Fruit fly (Drosophila melanogaster) whole organism, embryonic: Measurements from ENCODE around the gene CG14327.

Source experiments
- Abd-B ChIP-seq: fragments of 200-800 bp; sonication (Bioruptor generic); optimal IDR thresholded peaks from 2 replicates; lab custom pipeline; 2018; ENCODE audit warnings: missing biosample characterization, mild to moderate bottlenecking, missing genetic modification characterization, moderate library complexity
- B-H2 ChIP-seq: fragments of 200-800 bp; sonication (Bioruptor generic); optimal IDR thresholded peaks from 2 replicates; lab custom pipeline; 2018; ENCODE audit warnings: missing biosample characterization, mild to moderate bottlenecking, missing genetic modification characterization
- Blimp-1 ChIP-seq: fragments of 200-800 bp; sonication (Bioruptor generic); optimal IDR thresholded peaks from 3 replicates; lab custom pipeline; 2018; ENCODE audit warnings: missing biosample characterization, missing genetic modification characterization, mild to moderate bottlenecking, moderate library complexity, missing genetic modification reagents
- BtbVII ChIP-seq: fragments of 200-800 bp; sonication (Bioruptor generic); optimal IDR thresholded peaks from 3 replicates; lab custom pipeline; 2017; ENCODE audit warnings: missing biosample characterization, mild to moderate bottlenecking, missing genetic modification characterization
- CG10147 ChIP-seq: fragments of 200-800 bp; sonication (Bioruptor generic); optimal IDR thresholded peaks from 2 replicates; lab custom pipeline; 2019; ENCODE audit warnings: missing biosample characterization, mild to moderate bottlenecking, missing genetic modification characterization, moderate library complexity
- CG10654 ChIP-seq: fragments of 200-800 bp; sonication (Bioruptor generic); optimal IDR thresholded peaks from 2 replicates; lab custom pipeline; 2016; ENCODE audit warnings: missing biosample characterization, missing genetic modification characterization
- CG12659 ChIP-seq: fragments of 200-800 bp; sonication (Bioruptor generic); optimal IDR thresholded peaks from 3 replicates; lab custom pipeline; 2017; ENCODE audit warnings: mild to moderate bottlenecking, missing biosample characterization, missing genetic modification reagents, missing genetic modification characterization
- CG12942 ChIP-seq: fragments of 200-800 bp; sonication (Bioruptor generic); optimal IDR thresholded peaks from 3 replicates; lab custom pipeline; 2016; ENCODE audit warnings: missing biosample characterization, missing genetic modification characterization
- CG13775 ChIP-seq: fragments of 200-800 bp; sonication (Bioruptor generic); optimal IDR thresholded peaks from 3 replicates; lab custom pipeline; 2017; ENCODE audit warnings: missing biosample characterization, mild to moderate bottlenecking, missing genetic modification characterization
- CG15269 ChIP-seq: fragments of 200-800 bp; sonication (Bioruptor generic); optimal IDR thresholded peaks from 2 replicates; lab custom pipeline; 2018; ENCODE audit warnings: missing biosample characterization, mild to moderate bottlenecking, missing genetic modification characterization, moderate library complexity
- CG16863 ChIP-seq: fragments of 200-800 bp; sonication (Bioruptor generic); optimal IDR thresholded peaks from 3 replicates; lab custom pipeline; 2016; ENCODE audit warnings: missing biosample characterization, missing genetic modification characterization
- CG17568 ChIP-seq: fragments of 200-800 bp; sonication (Bioruptor generic); optimal IDR thresholded peaks from 2 replicates; lab custom pipeline; 2018; ENCODE audit warnings: missing biosample characterization, mild to moderate bottlenecking, missing genetic modification characterization, moderate library complexity
- CG2116 ChIP-seq: fragments of 200-800 bp; sonication (Bioruptor generic); optimal IDR thresholded peaks from 3 replicates; lab custom pipeline; 2018; ENCODE audit warnings: missing biosample characterization, mild to moderate bottlenecking, missing genetic modification characterization
- CG2129 ChIP-seq: fragments of 200-800 bp; sonication (Bioruptor generic); IDR thresholded peaks from 2 replicates; pipeline ENCODE4 v1.3.6; 2022; ENCODE audit warnings: missing biosample characterization, missing genetic modification characterization; ENCODE audit not compliant: partially characterized antibody
- CG4424 ChIP-seq: fragments of 200-800 bp; sonication (Bioruptor generic); optimal IDR thresholded peaks from 3 replicates; lab custom pipeline; 2016; ENCODE audit warnings: missing biosample characterization, missing genetic modification characterization
- CG6813 ChIP-seq: fragments of 200-800 bp; sonication (Bioruptor generic); optimal IDR thresholded peaks from 2 replicates; lab custom pipeline; 2017; ENCODE audit warnings: missing biosample characterization, missing genetic modification characterization, mild to moderate bottlenecking, moderate library complexity, missing genetic modification reagents
- CG9727 ChIP-seq: fragments of 200-800 bp; sonication (Bioruptor generic); optimal IDR thresholded peaks from 3 replicates; lab custom pipeline; 2017; ENCODE audit warnings: missing biosample characterization, mild to moderate bottlenecking, missing genetic modification characterization
- Dad ChIP-seq: fragments of 200-800 bp; sonication (Bioruptor generic); optimal IDR thresholded peaks from 3 replicates; lab custom pipeline; 2016; ENCODE audit warnings: missing biosample characterization, missing genetic modification characterization
- Dll ChIP-seq: fragments of 200-800 bp; sonication (Bioruptor generic); IDR thresholded peaks from 4 replicates; pipeline ENCODE4 v1.3.6; 2022; ENCODE audit warnings: missing biosample characterization, missing genetic modification characterization; ENCODE audit not compliant: partially characterized antibody
- Lim3 ChIP-seq: fragments of 200-800 bp; sonication (Bioruptor generic); IDR thresholded peaks from 2 replicates; pipeline ENCODE4 v1.3.6; 2022; ENCODE audit warnings: missing biosample characterization, missing genetic modification characterization
- Max ChIP-seq: fragments of 200-800 bp; sonication (Bioruptor generic); optimal IDR thresholded peaks from 2 replicates; lab custom pipeline; 2016; ENCODE audit warnings: missing biosample characterization, mild to moderate bottlenecking, missing genetic modification characterization
- Stat92E ChIP-seq, 3 experiments: fragments of >200 bp in 2 of 3; fragments of 200-800 bp in 1 of 3; sonication (Bioruptor generic) in 1 of 3; optimal IDR thresholded peaks; 2 replicates each; lab custom pipeline; 2017 to 2019; ENCODE audit warnings: missing biosample characterization in 3 of 3, missing genetic modification characterization in 3 of 3, mild to moderate bottlenecking in 1 of 3, moderate library complexity in 1 of 3
- Xbp1 ChIP-seq: fragments of 200-800 bp; sonication (Bioruptor generic); optimal IDR thresholded peaks from 3 replicates; lab custom pipeline; 2016; ENCODE audit warnings: missing biosample characterization, mild to moderate bottlenecking, missing genetic modification characterization
- abd-A ChIP-seq: fragments of 200-800 bp; sonication (Bioruptor generic); optimal IDR thresholded peaks from 3 replicates; lab custom pipeline; 2019; ENCODE audit warnings: missing biosample characterization, mild to moderate bottlenecking, missing genetic modification characterization, moderate library complexity
- bbx ChIP-seq: fragments of 200-800 bp; sonication (Bioruptor generic); IDR thresholded peaks from 2 replicates; pipeline ENCODE4 v1.3.6; 2022; ENCODE audit warnings: missing biosample characterization, missing genetic modification characterization; ENCODE audit not compliant: partially characterized antibody
- corto ChIP-seq: fragments of 200-800 bp; sonication (Bioruptor generic); optimal IDR thresholded peaks from 2 replicates; lab custom pipeline; 2016; ENCODE audit warnings: missing biosample characterization, mild to moderate bottlenecking, missing genetic modification characterization, moderate library complexity
- crol ChIP-seq: fragments of 200-800 bp; sonication (Bioruptor generic); IDR thresholded peaks from 2 replicates; pipeline ENCODE4 v1.3.6; 2022; ENCODE audit warnings: missing biosample characterization, missing genetic modification characterization
- cwo ChIP-seq: fragments of 200-800 bp; sonication (Bioruptor generic); optimal IDR thresholded peaks from 3 replicates; lab custom pipeline; 2017; ENCODE audit warnings: missing biosample characterization, missing genetic modification characterization, mild to moderate bottlenecking, moderate library complexity, missing genetic modification reagents
- fd64A ChIP-seq: fragments of 200-800 bp; sonication (Bioruptor generic); optimal IDR thresholded peaks from 3 replicates; lab custom pipeline; 2018; ENCODE audit warnings: missing biosample characterization, mild to moderate bottlenecking, missing genetic modification characterization
- ftz-f1 ChIP-seq: fragments of 200-800 bp; sonication (Bioruptor generic); optimal IDR thresholded peaks from 2 replicates; lab custom pipeline; 2016; ENCODE audit warnings: missing biosample characterization, missing genetic modification characterization
- fu2 ChIP-seq: fragments of 200-800 bp; sonication (Bioruptor generic); optimal IDR thresholded peaks from 2 replicates; lab custom pipeline; 2016; ENCODE audit warnings: missing biosample characterization, missing genetic modification characterization
- gce ChIP-seq: fragments of 200-800 bp; sonication (Bioruptor generic); IDR thresholded peaks from 3 replicates; pipeline ENCODE4 v1.3.6; 2022; ENCODE audit warnings: missing biosample characterization, missing genetic modification characterization
- jing ChIP-seq: fragments of 200-800 bp; sonication (Bioruptor generic); optimal IDR thresholded peaks from 2 replicates; lab custom pipeline; 2018; ENCODE audit warnings: missing biosample characterization, mild to moderate bottlenecking, missing genetic modification characterization
- jumu ChIP-seq: fragments of 200-800 bp; sonication (Bioruptor generic); optimal IDR thresholded peaks from 3 replicates; lab custom pipeline; 2016; ENCODE audit warnings: missing biosample characterization, missing genetic modification characterization
- lola ChIP-seq, 3 experiments: fragments of >200 bp in 2 of 3; fragments of 200-800 bp in 1 of 3; sonication (Bioruptor generic) in 1 of 3; optimal IDR thresholded peaks; 2 replicates each; lab custom pipeline; 2017 to 2019; ENCODE audit warnings: missing biosample characterization in 3 of 3, missing genetic modification characterization in 3 of 3, mild to moderate bottlenecking in 1 of 3, moderate library complexity in 1 of 3
- nmo ChIP-seq: fragments of 200-800 bp; sonication (Bioruptor generic); optimal IDR thresholded peaks from 2 replicates; lab custom pipeline; 2018; ENCODE audit warnings: missing biosample characterization, mild to moderate bottlenecking, missing genetic modification characterization, moderate library complexity
- nom ChIP-seq: fragments of 200-800 bp; sonication (Bioruptor generic); optimal IDR thresholded peaks from 2 replicates; lab custom pipeline; 2017; ENCODE audit warnings: missing biosample characterization, missing genetic modification characterization, mild to moderate bottlenecking, moderate library complexity, missing genetic modification reagents
- pan ChIP-seq, 4 experiments: fragments of >200 bp in 3 of 4; fragments of 200-800 bp in 1 of 4; sonication (Bioruptor generic) in 1 of 4; optimal IDR thresholded peaks in 3 of 4; IDR thresholded peaks in 1 of 4; 2 replicates each; pipeline versions ENCODE4 v1.3.6 to Lab custom; 2017 to 2022; ENCODE audit warnings: missing biosample characterization in 2 of 4, missing genetic modification characterization in 2 of 4, mixed read lengths in 1 of 4
- pho ChIP-seq: fragments of 200-800 bp; sonication (Bioruptor generic); optimal IDR thresholded peaks from 2 replicates; lab custom pipeline; 2016; ENCODE audit warnings: missing biosample characterization, missing genetic modification characterization
- pnt ChIP-seq: fragments of 200-800 bp; sonication (Bioruptor generic); optimal IDR thresholded peaks from 3 replicates; lab custom pipeline; 2016; ENCODE audit warnings: missing biosample characterization, missing genetic modification characterization
- pzg ChIP-seq: fragments of 200-800 bp; sonication (Bioruptor generic); optimal IDR thresholded peaks from 3 replicates; lab custom pipeline; 2018; ENCODE audit warnings: missing biosample characterization, mild to moderate bottlenecking, missing genetic modification characterization, moderate library complexity
- sc ChIP-seq, 3 experiments: fragments of >200 bp in 2 of 3; fragments of 200-800 bp in 1 of 3; sonication (Bioruptor generic) in 1 of 3; optimal IDR thresholded peaks; 2 replicates in 2 of 3; 3 replicates in 1 of 3; lab custom pipeline; 2017; ENCODE audit warnings: mild to moderate bottlenecking in 1 of 3, missing biosample characterization in 1 of 3, missing genetic modification characterization in 1 of 3, missing genetic modification reagents in 1 of 3
- sens ChIP-seq: fragments of 200-800 bp; sonication (Bioruptor generic); peaks from one replicate; lab custom pipeline; 2016; ENCODE audit warnings: missing biosample characterization, missing genetic modification characterization
- slp2 ChIP-seq: fragments of 200-800 bp; sonication (Bioruptor generic); optimal IDR thresholded peaks from 2 replicates; lab custom pipeline; 2016; ENCODE audit warnings: missing biosample characterization, missing genetic modification characterization
- tgo ChIP-seq: fragments of 200-800 bp; sonication (Bioruptor generic); IDR thresholded peaks from 3 replicates; pipeline ENCODE4 v1.3.6; 2022; ENCODE audit warnings: missing biosample characterization, missing genetic modification characterization
- tin ChIP-seq: fragments of 200-800 bp; sonication (Bioruptor generic); optimal IDR thresholded peaks from 3 replicates; lab custom pipeline; 2016; ENCODE audit warnings: missing biosample characterization, missing genetic modification characterization
- tup ChIP-seq: fragments of 200-800 bp; sonication (Bioruptor generic); optimal IDR thresholded peaks from 2 replicates; lab custom pipeline; 2016; ENCODE audit warnings: missing biosample characterization, mild to moderate bottlenecking, missing genetic modification characterization, moderate library complexity
- zf30C ChIP-seq: fragments of 200-800 bp; sonication (Bioruptor generic); optimal IDR thresholded peaks from 3 replicates; lab custom pipeline; 2018; ENCODE audit warnings: missing biosample characterization, mild to moderate bottlenecking, missing genetic modification characterization

The CG14327 gene

dm6 chr3R:17655040-17655439 lies 41.5 kb downstream of the CG14327 start (continued):
- TF ChIP-seq CG2129, result no peak
- no peak for TF ChIP-seq pzg
- no peak for TF ChIP-seq fu2
- TF ChIP-seq cwo, result no peak
- TF ChIP-seq jing (GFP tag; lab: Kevin White, UChicago), result no peak
- no peak for TF ChIP-seq pho (GFP tag; lab: Kevin White, UChicago)
- no peak for TF ChIP-seq tin (GFP tag; lab: Kevin White, UChicago)
- no peak for TF ChIP-seq Xbp1 (GFP tag; lab: Kevin White, UChicago)
- TF ChIP-seq CG10147, result no peak
- TF ChIP-seq CG12659 (GFP tag; lab: Kevin White, UChicago), result no peak
- no peak for TF ChIP-seq Abd-B
- no peak for TF ChIP-seq jumu
- TF ChIP-seq sc (optimal IDR thresholded peaks at IDR 0.05; lab: Kevin White, UChicago), result no peak
- peak; percentile 43 for TF ChIP-seq sc (GFP tag; optimal IDR thresholded peaks at IDR 0.05; lab: Kevin White, UChicago)
- no peak for TF ChIP-seq abd-A (tag; lab: Kevin White, UChicago)
- no peak for TF ChIP-seq Max (GFP tag; lab: Kevin White, UChicago)
- no peak for TF ChIP-seq lola (GFP tag; optimal IDR thresholded peaks at IDR 0.05; lab: Kevin White, UChicago)
- no peak for TF ChIP-seq CG4424
- no peak for TF ChIP-seq Blimp-1
- TF ChIP-seq ftz-f1 (GFP tag; lab: Kevin White, UChicago), result no peak
- peak; percentile 22 for TF ChIP-seq CG9727 (GFP tag; lab: Kevin White, UChicago)
- TF ChIP-seq nmo (GFP tag; lab: Kevin White, UChicago), result no peak
- TF ChIP-seq Dad (GFP tag; lab: Kevin White, UChicago), result no peak
- no peak for TF ChIP-seq pnt
- TF ChIP-seq zf30C, result no peak
- TF ChIP-seq BtbVII (GFP tag; lab: Kevin White, UChicago), result no peak
- TF ChIP-seq corto, result no peak
- TF ChIP-seq tgo (GFP tag; lab: Robert Waterston, UW), result no peak
- no peak for TF ChIP-seq Dll (GFP tag; lab: Robert Waterston, UW)
- TF ChIP-seq CG12942 (GFP tag; lab: Kevin White, UChicago), result no peak
- TF ChIP-seq CG16863, result no peak
- TF ChIP-seq Stat92E (GFP tag; optimal IDR thresholded peaks at IDR 0.05; lab: Kevin White, UChicago), result no peak
- TF ChIP-seq CG6813 (GFP tag; lab: Kevin White, UChicago), result peak; percentile 17
- no peak for TF ChIP-seq Lim3 (GFP tag; lab: Robert Waterston, UW)
- no peak for TF ChIP-seq crol (GFP tag; lab: Robert Waterston, UW)
- TF ChIP-seq CG15269 (tag; lab: Kevin White, UChicago), result no peak
- TF ChIP-seq CG10654 (GFP tag; lab: Kevin White, UChicago), result no peak
- TF ChIP-seq sens (GFP tag; lab: Kevin White, UChicago), result peak; percentile 79
- peak; percentile 31 for TF ChIP-seq fd64A (GFP tag; lab: Kevin White, UChicago)
- TF ChIP-seq CG2116 (GFP tag; lab: Kevin White, UChicago), result peak; percentile 48
- TF ChIP-seq bbx (GFP tag; lab: Robert Waterston, UW), result no peak
- TF ChIP-seq CG13775, result peak; percentile 39
- TF ChIP-seq B-H2 (GFP tag; lab: Kevin White, UChicago), result no peak
- no peak for TF ChIP-seq tup (GFP tag; lab: Kevin White, UChicago)
- TF ChIP-seq slp2, result no peak
- TF ChIP-seq pan (optimal IDR thresholded peaks at IDR 0.05; lab: Kevin White, UChicago), result no peak
- peak in 1 of 2 experiments; percentile 25 for TF ChIP-seq pan (GFP tag; optimal IDR thresholded peaks at IDR 0.05 in 1 of 2, IDR thresholded peaks at IDR 0.05 in 1 of 2)
- TF ChIP-seq gce (GFP tag; lab: Robert Waterston, UW), result no peak
- no peak for TF ChIP-seq nom (GFP tag; lab: Kevin White, UChicago)
- peak; percentile 67 for TF ChIP-seq CG17568 (GFP tag; lab: Kevin White, UChicago)
